Fruit fly (Drosophila melanogaster): ENCODE results near the gene CG1394.

Gene CG1394

dm6 chrX:11149201-11149600, 21.3 kb downstream of the CG1394 start, which contains the start of gene Lint-1 (continued):
- TF ChIP-seq CG11723 (GFP tag; optimal IDR thresholded peaks at IDR 0.05) (peak; percentile 18), Hr78 (GFP tag; optimal IDR thresholded peaks at IDR 0.05) (no peak), H2.0 (GFP tag; IDR thresholded peaks at IDR 0.05) (0 out of 2 replicates have a peak, but pooled peaks have one; percentile 31), TFAM (GFP tag; optimal IDR thresholded peaks at IDR 0.05) (no peak), CG9817 (tag; optimal IDR thresholded peaks at IDR 0.05) (peak; percentile 8), CG17568 (GFP tag; optimal IDR thresholded peaks at IDR 0.05) (no peak), cas (GFP tag; IDR thresholded peaks at IDR 0.05) (no peak), Poxn (GFP tag; IDR thresholded peaks at IDR 0.05) (no peak), ken (GFP tag; IDR thresholded peaks at IDR 0.05) (no peak), CG11560 (tag; IDR thresholded peaks at IDR 0.05) (no peak), grn (GFP tag; optimal IDR thresholded peaks at IDR 0.05) (no peak), wdn (GFP tag; IDR thresholded peaks at IDR 0.05) (no peak), kay (GFP tag; optimal IDR thresholded peaks at IDR 0.05) (no peak), Xbp1 (GFP tag; optimal IDR thresholded peaks at IDR 0.05) (peak; percentile 49), Antp (GFP tag; optimal IDR thresholded peaks at IDR 0.05) (peak; percentile 14), fd102C (GFP tag; optimal IDR thresholded peaks at IDR 0.05) (no peak), az2 (GFP tag; optimal IDR thresholded peaks at IDR 0.05) (no peak), pzg (GFP tag; optimal IDR thresholded peaks at IDR 0.05) (peak; percentile 29), CG3995 (GFP tag; optimal IDR thresholded peaks at IDR 0.05) (peak; percentile 26), Usf (GFP tag; optimal IDR thresholded peaks at IDR 0.05) (no peak), Ptx1 (GFP tag; IDR thresholded peaks at IDR 0.05) (peak; percentile 41; the same call in 1 of the 2 replicates), CG8089 (GFP tag; optimal IDR thresholded peaks at IDR 0.05) (no peak), sob (GFP tag; IDR thresholded peaks at IDR 0.05) (0 out of 2 replicates have a peak, but pooled peaks have one; percentile 17), GATAe (GFP tag; conservative IDR thresholded peaks at IDR 0.05) (no peak), CG12942 (GFP tag; optimal IDR thresholded peaks at IDR 0.05) (no peak), mam (GFP tag; optimal IDR thresholded peaks at IDR 0.05) (peak; percentile 24), croc (GFP tag; conservative IDR thresholded peaks at IDR 0.05) (no peak), pros (GFP tag; optimal IDR thresholded peaks at IDR 0.05) (no peak), salm (tag; optimal IDR thresholded peaks at IDR 0.05) (no peak), CG10366 (GFP tag; IDR thresholded peaks at IDR 0.05) (no peak), CG33213 (GFP tag; optimal IDR thresholded peaks at IDR 0.05) (no peak), tio (GFP tag; optimal IDR thresholded peaks at IDR 0.05) (no peak), Hand (GFP tag; optimal IDR thresholded peaks at IDR 0.05) (no peak), CG4404 (GFP tag; IDR thresholded peaks at IDR 0.05) (no peak; the same call in 1 of the 2 replicates), CG4854 (GFP tag; optimal IDR thresholded peaks at IDR 0.05) (no peak), dm (GFP tag; optimal IDR thresholded peaks at IDR 0.05) (peak; percentile 32), CG6813 (GFP tag; optimal IDR thresholded peaks at IDR 0.05) (no peak), CG4730 (GFP tag; IDR thresholded peaks at IDR 0.05) (no peak), CG3065 (GFP tag; optimal IDR thresholded peaks at IDR 0.05) (no peak), CG17385 (GFP tag; optimal IDR thresholded peaks at IDR 0.05) (no peak), crc (GFP tag; optimal IDR thresholded peaks at IDR 0.05) (no peak), Rfx (GFP tag; IDR thresholded peaks at IDR 0.05) (0 out of 2 replicates have a peak, but pooled peaks have one; percentile 33), CG10267 (tag; optimal IDR thresholded peaks at IDR 0.05) (no peak), MESR4 (GFP tag; optimal IDR thresholded peaks at IDR 0.05) (no peak), Hmx (GFP tag; optimal IDR thresholded peaks at IDR 0.05) (no peak), CG14441 (GFP tag; IDR thresholded peaks at IDR 0.05) (0 out of 2 replicates have a peak, but pooled peaks have one; percentile 38), wor (GFP tag; IDR thresholded peaks at IDR 0.05) (no peak), Atf3 (GFP tag; optimal IDR thresholded peaks at IDR 0.05) (no peak), abd-A (tag; optimal IDR thresholded peaks at IDR 0.05) (no peak), C15 (GFP tag; IDR thresholded peaks at IDR 0.05) (no peak), CG1529 (GFP tag; optimal IDR thresholded peaks at IDR 0.05) (no peak), Oli (tag; optimal IDR thresholded peaks at IDR 0.05) (no peak)
